Worm (Caenorhabditis elegans) whole organism, L3 larva: ENCODE results near the gene fbxa-74.

ENCODE experiments used
- R02D3.7 ChIP-seq: fragments of 150-350 bp; optimal IDR thresholded peaks from 2 replicates; lab custom pipeline; 2014; ENCODE audit warnings: missing biosample characterization, missing genetic modification characterization
- ama-1 ChIP-seq: fragments of 150-350 bp; optimal IDR thresholded peaks from 2 replicates; lab custom pipeline; 2018
- ceh-9 ChIP-seq: sonication (generic microtip); optimal IDR thresholded peaks from 2 replicates; lab custom pipeline; 2018; ENCODE audit warnings: missing biosample characterization, missing genetic modification characterization
- egl-27 ChIP-seq: sonication (generic microtip); optimal IDR thresholded peaks from 4 replicates; lab custom pipeline; 2017; ENCODE audit warnings: missing biosample characterization, missing genetic modification reagents, missing genetic modification characterization
- elt-1 ChIP-seq: fragments of 150-350 bp; optimal IDR thresholded peaks from 2 replicates; lab custom pipeline; 2014; ENCODE audit warnings: missing biosample characterization, missing genetic modification characterization
- elt-2 ChIP-seq: sonication (generic microtip); optimal IDR thresholded peaks from 2 replicates; lab custom pipeline; 2016; ENCODE audit warnings: missing genetic modification reagents, mild to moderate bottlenecking, missing genetic modification characterization, missing compliant biosample characterization
- eor-1 ChIP-seq, 2 experiments: fragments of 150-350 bp; optimal IDR thresholded peaks; 2 replicates each; lab custom pipeline; 2014 to 2018; ENCODE audit warnings: missing biosample characterization in 2 of 2, missing genetic modification characterization in 2 of 2
- fkh-10 ChIP-seq: sonication (generic microtip); optimal IDR thresholded peaks from 2 replicates; lab custom pipeline; 2017; ENCODE audit warnings: missing biosample characterization, missing genetic modification reagents, missing genetic modification characterization
- fkh-2 ChIP-seq: fragments of 150-350 bp; optimal IDR thresholded peaks from 2 replicates; lab custom pipeline; 2014; ENCODE audit warnings: missing biosample characterization, missing genetic modification reagents, missing genetic modification characterization
- fos-1 ChIP-seq: fragments of 150-350 bp; optimal IDR thresholded peaks from 2 replicates; lab custom pipeline; 2014; ENCODE audit warnings: missing biosample characterization, missing genetic modification characterization
- hmg-11 ChIP-seq: sonication (generic microtip); optimal IDR thresholded peaks from 2 replicates; lab custom pipeline; 2016; ENCODE audit warnings: missing genetic modification characterization, missing compliant biosample characterization
- jun-1 ChIP-seq: fragments of 150-350 bp; optimal IDR thresholded peaks from 2 replicates; lab custom pipeline; 2014; ENCODE audit warnings: missing biosample characterization, missing genetic modification reagents, missing genetic modification characterization
- lin-15B ChIP-seq: fragments of 150-350 bp; optimal IDR thresholded peaks from 2 replicates; lab custom pipeline; 2014; ENCODE audit warnings: missing biosample characterization, missing genetic modification characterization
- lin-39 ChIP-seq: fragments of 150-350 bp; optimal IDR thresholded peaks from 2 replicates; lab custom pipeline; 2018; ENCODE audit warnings: missing biosample characterization, missing genetic modification reagents, missing genetic modification characterization
- mdl-1 ChIP-seq: fragments of 150-350 bp; optimal IDR thresholded peaks from 2 replicates; lab custom pipeline; 2014; ENCODE audit warnings: missing biosample characterization, missing genetic modification characterization
- nfya-1 ChIP-seq: sonication (generic microtip); optimal IDR thresholded peaks from 2 replicates; lab custom pipeline; 2017; ENCODE audit warnings: missing genetic modification characterization, mild to moderate bottlenecking, missing compliant biosample characterization, antibody characterized with exemption, moderate library complexity; ENCODE audit not compliant: insufficient read depth
- nhr-23 ChIP-seq: fragments of 150-350 bp; optimal IDR thresholded peaks from 2 replicates; lab custom pipeline; 2014; ENCODE audit warnings: missing biosample characterization, missing genetic modification reagents, missing genetic modification characterization
- nhr-237 ChIP-seq: fragments of 150-350 bp; optimal IDR thresholded peaks from 2 replicates; lab custom pipeline; 2014; ENCODE audit warnings: missing biosample characterization, missing genetic modification characterization
- nhr-25 ChIP-seq: sonication (generic microtip); optimal IDR thresholded peaks from 2 replicates; lab custom pipeline; 2017; ENCODE audit warnings: missing biosample characterization, missing genetic modification characterization
- nhr-43 ChIP-seq: sonication (generic microtip); optimal IDR thresholded peaks from 2 replicates; lab custom pipeline; 2016; ENCODE audit warnings: mild to moderate bottlenecking, missing genetic modification characterization, missing compliant biosample characterization; ENCODE audit not compliant: poor library complexity, severe bottlenecking
- nhr-67 ChIP-seq: fragments of 150-350 bp; optimal IDR thresholded peaks from 2 replicates; lab custom pipeline; 2014; ENCODE audit warnings: missing biosample characterization, missing genetic modification characterization
- nhr-76 ChIP-seq: fragments of 150-350 bp; sonication (generic microtip); optimal IDR thresholded peaks from 5 replicates; lab custom pipeline; 2014; ENCODE audit warnings: missing biosample characterization, missing genetic modification characterization
- pha-4 ChIP-seq: fragments of 150-350 bp; optimal IDR thresholded peaks from 2 replicates; lab custom pipeline; 2014; ENCODE audit warnings: missing biosample characterization, missing genetic modification reagents, missing genetic modification characterization
- pqm-1 ChIP-seq: fragments of 150-350 bp; optimal IDR thresholded peaks from 2 replicates; lab custom pipeline; 2017; ENCODE audit warnings: missing biosample characterization, missing genetic modification characterization, inconsistent platforms
- skn-1 ChIP-seq: fragments of 150-350 bp; optimal IDR thresholded peaks from 2 replicates; lab custom pipeline; 2014; ENCODE audit warnings: missing biosample characterization, missing genetic modification characterization
- snpc-4 ChIP-seq: fragments of 150-350 bp; optimal IDR thresholded peaks from 2 replicates; lab custom pipeline; 2014; ENCODE audit warnings: missing biosample characterization, missing genetic modification characterization
- ztf-4 ChIP-seq: fragments of 150-350 bp; optimal IDR thresholded peaks from 2 replicates; lab custom pipeline; 2014; ENCODE audit warnings: missing biosample characterization, missing genetic modification characterization

Gene fbxa-74

DNA sequence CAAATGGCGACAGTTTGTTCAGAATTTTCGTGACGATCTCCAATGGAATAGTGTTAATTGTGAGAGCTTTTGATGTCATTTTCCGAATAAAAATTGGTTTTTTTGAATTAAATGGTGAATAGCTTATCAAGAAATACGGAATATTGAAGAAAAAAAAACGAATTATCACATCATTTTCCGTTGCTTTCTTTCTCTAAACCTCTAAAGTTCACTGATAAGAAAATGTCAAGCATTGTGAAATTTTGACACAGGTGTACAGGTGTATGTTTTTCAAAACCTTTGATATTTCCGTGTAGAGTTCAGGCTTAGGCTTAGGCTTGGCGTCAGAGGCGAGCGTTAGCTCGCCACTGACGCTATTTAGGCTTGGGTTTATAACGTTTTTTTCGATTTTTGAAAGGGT, at the start of gene fbxa-74:
Gene fbxa-74, minus strand, starts transcription at position 145 of the 400 bp plus-strand sequence.
- TF ChIP-seq elt-1 (tag; lab: Kevin White, UChicago): no peak
- TF ChIP-seq pha-4 (tag; lab: Kevin White, UChicago): peak; percentile 12
- peak; percentile 83 for TF ChIP-seq elt-2 (tag; lab: Kevin White, UChicago)
- TF ChIP-seq eor-1 (tag; optimal IDR thresholded peaks at IDR 0.05; lab: Kevin White, UChicago): no peak
- TF ChIP-seq pqm-1 (tag; lab: Kevin White, UChicago): peak; percentile 32
- TF ChIP-seq nhr-237: no peak

DNA sequence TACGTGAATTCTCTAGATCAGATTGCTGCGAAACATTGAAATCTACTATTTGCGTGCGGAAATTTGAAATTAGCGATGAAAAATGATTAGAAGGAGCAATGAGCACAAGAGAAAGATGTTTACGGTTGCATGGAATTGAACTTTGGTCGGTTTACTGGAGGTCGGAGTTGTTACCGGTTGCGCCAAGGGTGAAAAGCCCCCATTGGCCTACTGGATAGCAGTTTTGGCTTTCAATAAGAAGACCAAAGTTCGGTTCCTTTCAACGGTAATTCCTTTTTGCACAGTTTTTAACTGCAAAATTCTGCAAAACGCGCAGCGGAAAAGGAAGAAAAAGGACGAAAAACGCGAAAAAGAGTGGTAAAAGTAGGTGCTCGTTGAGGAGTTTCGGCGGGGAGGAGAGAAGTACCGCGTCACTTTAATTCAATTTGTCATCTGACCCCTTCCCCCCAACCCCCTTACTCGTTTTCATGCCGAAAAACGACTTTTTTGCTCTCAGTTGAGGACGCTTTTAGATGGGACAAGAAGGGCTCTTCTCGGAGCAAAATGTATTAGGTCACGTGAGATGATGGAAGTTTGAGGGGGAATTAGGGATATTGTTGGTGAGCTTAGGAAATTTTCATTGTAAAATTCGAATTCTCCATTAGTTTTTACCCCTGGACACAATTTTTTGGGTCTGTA, 46.8 kb upstream of the fbxa-74 start:
- TF ChIP-seq fkh-10 (GFP tag; lab: Kevin White, UChicago) (peak; percentile 72), nhr-25 (tag; lab: Kevin White, UChicago) (no peak)
- TF ChIP-seq, all 47 proteins: peak for 1

DNA sequence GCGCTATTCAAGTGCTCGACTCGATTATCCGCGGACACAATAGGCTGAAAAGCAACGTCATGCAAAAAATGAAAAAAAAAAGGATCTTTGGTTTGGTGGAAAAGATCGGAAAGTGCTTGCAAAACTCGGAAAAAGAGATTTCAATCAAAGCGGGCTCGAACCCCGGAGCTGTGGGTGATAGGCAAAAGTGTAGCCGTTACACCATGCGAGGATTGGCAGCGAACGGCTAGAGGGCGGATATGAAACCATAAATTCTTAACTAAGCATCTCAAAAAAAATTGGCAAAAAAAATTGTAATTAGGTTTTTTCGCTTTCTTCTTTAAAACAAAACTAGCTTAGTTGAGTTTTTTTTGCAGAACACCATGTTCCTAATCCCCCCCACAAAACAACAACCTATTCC, 45.7 kb upstream of the fbxa-74 start:
- TF ChIP-seq ceh-9 (no peak), ztf-4 (tag; lab: Kevin White, UChicago) (no peak), pha-4 (tag; lab: Kevin White, UChicago) (no peak), hmg-11 (tag; lab: Kevin White, UChicago) (no peak), skn-1 (no peak), egl-27 (tag; lab: Kevin White, UChicago) (no peak), nhr-23 (tag; lab: Kevin White, UChicago) (no peak), lin-39 (tag; lab: Kevin White, UChicago) (no peak), elt-2 (tag; lab: Kevin White, UChicago) (no peak), nhr-43 (no peak), nhr-76 (tag; lab: Kevin White, UChicago) (no peak), R02D3.7 (tag; lab: Kevin White, UChicago) (no peak), mdl-1 (tag; lab: Kevin White, UChicago) (no peak), elt-1 (tag; lab: Kevin White, UChicago) (no peak), jun-1 (tag; lab: Kevin White, UChicago) (no peak)

DNA sequence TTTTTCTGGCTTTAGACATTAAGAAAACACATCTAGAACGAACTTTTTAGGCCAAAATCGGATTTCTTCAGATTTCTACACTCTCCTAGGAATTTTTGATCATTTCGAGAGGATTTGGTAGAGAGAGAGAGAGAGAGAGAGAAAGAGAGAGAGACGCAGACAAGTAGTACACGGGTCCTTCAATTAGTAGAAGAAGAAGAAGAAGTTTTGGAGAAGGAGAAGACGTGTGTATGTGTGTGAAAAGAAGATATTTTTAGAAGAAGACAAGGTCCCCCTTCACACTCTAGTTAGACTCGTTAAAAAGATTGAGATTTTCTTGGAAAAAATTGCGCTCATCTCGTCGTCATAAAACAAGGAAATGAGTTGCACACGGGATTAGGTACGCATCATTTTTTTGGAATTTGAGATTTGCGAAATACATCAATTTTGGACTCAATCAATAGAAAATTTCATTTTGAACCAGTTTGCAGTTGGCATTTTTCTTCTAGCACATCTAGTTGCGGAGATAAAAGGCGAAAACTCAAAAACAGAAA, 44.8 kb upstream of the fbxa-74 start:
- TF ChIP-seq lin-15B (tag; lab: Kevin White, UChicago) (no peak), nhr-43 (no peak), eor-1 (tag; optimal IDR thresholded peaks at IDR 0.05; lab: Kevin White, UChicago) (no peak), ama-1 (lab: Kevin White, UChicago) (no peak), fos-1 (tag; lab: Kevin White, UChicago) (no peak), hmg-11 (tag; lab: Kevin White, UChicago) (no peak), nhr-237 (no peak), nhr-67 (tag; lab: Kevin White, UChicago) (no peak), R02D3.7 (tag; lab: Kevin White, UChicago) (no peak), lin-39 (tag; lab: Kevin White, UChicago) (no peak), nhr-76 (tag; lab: Kevin White, UChicago) (no peak), mdl-1 (tag; lab: Kevin White, UChicago) (no peak), nhr-23 (tag; lab: Kevin White, UChicago) (no peak), pha-4 (tag; lab: Kevin White, UChicago) (no peak), fkh-10 (GFP tag; lab: Kevin White, UChicago) (no peak), nfya-1 (tag; lab: Kevin White, UChicago) (no peak), skn-1 (no peak), fkh-2 (tag; lab: Kevin White, UChicago) (no peak), snpc-4 (tag; lab: Kevin White, UChicago) (no peak)

DNA sequence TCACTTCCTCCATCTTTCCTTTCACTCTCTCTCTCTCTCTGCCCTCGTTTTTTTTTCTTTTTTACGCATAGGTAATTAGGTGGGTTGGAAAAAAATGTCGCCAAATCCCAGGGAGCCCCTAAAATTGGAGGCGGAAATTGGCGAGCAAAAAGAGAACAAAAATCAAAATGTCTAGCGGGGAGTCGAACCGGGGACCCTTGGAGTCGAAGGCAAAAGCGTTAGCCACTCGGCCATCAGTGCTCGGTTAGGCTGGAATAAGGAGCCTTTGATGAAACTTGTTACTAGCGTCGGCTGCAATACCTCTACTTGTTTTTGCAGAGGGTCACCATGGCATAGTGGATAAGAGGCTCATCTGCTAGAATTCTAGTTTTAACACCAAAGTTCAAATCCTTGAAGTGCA, 44.3 kb upstream of the fbxa-74 start:
- no peak for TF ChIP-seq snpc-4 (tag; lab: Kevin White, UChicago)
- no peak for TF ChIP-seq eor-1 (tag; optimal IDR thresholded peaks at IDR 0.05; lab: Kevin White, UChicago)

DNA sequence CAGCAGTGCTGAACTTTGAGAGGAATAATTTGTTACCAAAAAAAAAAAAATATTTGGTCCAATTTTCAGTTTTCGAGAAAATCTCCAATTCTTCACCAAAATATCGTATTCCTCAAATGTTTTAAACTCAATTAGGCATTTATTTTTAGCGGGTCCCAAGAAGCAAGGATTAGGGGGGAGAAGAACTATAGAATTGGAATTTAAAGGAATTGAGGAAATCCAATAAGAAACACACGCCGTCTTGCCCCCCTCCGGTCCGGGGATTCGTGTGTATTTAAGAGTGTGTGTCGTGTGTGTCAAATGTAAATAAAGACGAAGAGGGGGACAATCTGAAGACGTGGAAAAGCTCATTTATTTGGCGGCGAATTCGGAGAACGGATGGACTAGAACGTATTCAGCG, 34.6 kb upstream of the fbxa-74 start:
- TF ChIP-seq nhr-237 (no peak), fkh-10 (GFP tag; lab: Kevin White, UChicago) (peak; percentile 37)
